Fruit fly (Drosophila melanogaster) whole organism, embryonic: ENCODE measurements around the gene CG9297.
A peak's percentile ranks its signal among the peaks of the same experiment; 100 is the strongest.

Experiments
- Antp ChIP-seq: fragments of 200-800 bp; sonication (Bioruptor generic); optimal IDR thresholded peaks from 3 replicates; lab custom pipeline; 2016; ENCODE audit warnings: missing biosample characterization, missing genetic modification characterization
- Atf3 ChIP-seq: fragments of 200-800 bp; sonication (Bioruptor generic); optimal IDR thresholded peaks from 3 replicates; lab custom pipeline; 2016; ENCODE audit warnings: missing biosample characterization, missing genetic modification characterization
- Atf6 ChIP-seq: fragments of 200-800 bp; sonication (Bioruptor generic); IDR thresholded peaks from 2 replicates; pipeline ENCODE4 v1.3.6; 2022; ENCODE audit warnings: missing biosample characterization, missing genetic modification characterization
- CG11695 ChIP-seq: fragments of 200-800 bp; sonication (Bioruptor generic); IDR thresholded peaks from 3 replicates; pipeline ENCODE4 v1.3.6; 2022; ENCODE audit warnings: missing biosample characterization, missing genetic modification characterization
- CG13123 ChIP-seq: fragments of 200-800 bp; sonication (Bioruptor generic); optimal IDR thresholded peaks from 2 replicates; lab custom pipeline; 2016; ENCODE audit warnings: missing biosample characterization, missing genetic modification characterization
- CG15514 ChIP-seq: fragments of 200-800 bp; sonication (Bioruptor generic); optimal IDR thresholded peaks from 3 replicates; lab custom pipeline; 2017; ENCODE audit warnings: missing biosample characterization, missing genetic modification characterization, mild to moderate bottlenecking, moderate library complexity, missing genetic modification reagents
- CG1603 ChIP-seq: fragments of 200-800 bp; sonication (Bioruptor generic); optimal IDR thresholded peaks from 2 replicates; lab custom pipeline; 2019; ENCODE audit warnings: missing biosample characterization, mild to moderate bottlenecking, missing genetic modification characterization, moderate library complexity
- CG18619 ChIP-seq: fragments of 200-800 bp; sonication (Bioruptor generic); optimal IDR thresholded peaks from 3 replicates; lab custom pipeline; 2017; ENCODE audit warnings: missing biosample characterization, mild to moderate bottlenecking, missing genetic modification characterization
- CG33557 ChIP-seq: fragments of 200-800 bp; sonication (Bioruptor generic); optimal IDR thresholded peaks from 2 replicates; lab custom pipeline; 2019; ENCODE audit warnings: missing biosample characterization, mild to moderate bottlenecking, missing genetic modification characterization, moderate library complexity
- CG7372 ChIP-seq: fragments of 200-800 bp; sonication (Bioruptor generic); IDR thresholded peaks from 2 replicates; pipeline ENCODE4 v1.3.6; 2022; ENCODE audit warnings: missing biosample characterization, missing genetic modification characterization
- CG7745 ChIP-seq: fragments of 200-800 bp; sonication (Bioruptor generic); optimal IDR thresholded peaks from 2 replicates; lab custom pipeline; 2018; ENCODE audit warnings: missing biosample characterization, mild to moderate bottlenecking, missing genetic modification characterization, moderate library complexity
- CHES-1-like ChIP-seq: fragments of 200-800 bp; sonication (Bioruptor generic); optimal IDR thresholded peaks from 2 replicates; lab custom pipeline; 2016; ENCODE audit warnings: missing biosample characterization, missing genetic modification characterization
- CkIIα-i1 ChIP-seq: fragments of 200-800 bp; sonication (Bioruptor generic); IDR thresholded peaks from 2 replicates; pipeline ENCODE4 v1.3.6; 2022; ENCODE audit warnings: missing biosample characterization, missing genetic modification characterization
- Doc2 ChIP-seq: fragments of 200-800 bp; sonication (Bioruptor generic); IDR thresholded peaks from 2 replicates; pipeline ENCODE4 v1.3.6; 2022; ENCODE audit warnings: missing biosample characterization, missing genetic modification characterization
- E2f2 ChIP-seq: fragments of 200-800 bp; sonication (Bioruptor generic); IDR thresholded peaks from 2 replicates; pipeline ENCODE4 v1.3.6; 2022; ENCODE audit warnings: missing biosample characterization, missing genetic modification characterization
- Ets97D ChIP-seq: fragments of 200-800 bp; sonication (Bioruptor generic); optimal IDR thresholded peaks from 3 replicates; lab custom pipeline; 2016; ENCODE audit warnings: missing biosample characterization, missing genetic modification characterization
- Fer2 ChIP-seq: fragments of 200-800 bp; sonication (Bioruptor generic); optimal IDR thresholded peaks from 2 replicates; lab custom pipeline; 2018; ENCODE audit warnings: missing biosample characterization, mild to moderate bottlenecking, missing genetic modification characterization, moderate library complexity
- HHEX ChIP-seq: fragments of 200-800 bp; sonication (Bioruptor generic); optimal IDR thresholded peaks from 3 replicates; lab custom pipeline; 2017; ENCODE audit warnings: missing biosample characterization, mild to moderate bottlenecking, missing genetic modification characterization, missing genetic modification reagents
- HmgZ ChIP-seq: fragments of 200-800 bp; sonication (Bioruptor generic); optimal IDR thresholded peaks from 2 replicates; lab custom pipeline; 2018; ENCODE audit warnings: missing biosample characterization, mild to moderate bottlenecking, missing genetic modification characterization
- Hr3 ChIP-seq: fragments of 200-800 bp; sonication (Bioruptor generic); optimal IDR thresholded peaks from 3 replicates; lab custom pipeline; 2016; ENCODE audit warnings: missing biosample characterization, missing genetic modification characterization
- Hsf ChIP-seq: fragments of 200-800 bp; sonication (Bioruptor generic); optimal IDR thresholded peaks from 3 replicates; lab custom pipeline; 2016; ENCODE audit warnings: missing biosample characterization, missing genetic modification characterization
- MBD-R2 ChIP-seq: fragments of 200-800 bp; sonication (Bioruptor generic); IDR thresholded peaks from 2 replicates; pipeline ENCODE4 v1.3.6; 2022; ENCODE audit warnings: missing biosample characterization, missing genetic modification characterization
- MESR4 ChIP-seq: fragments of 200-800 bp; sonication (Bioruptor generic); optimal IDR thresholded peaks from 2 replicates; lab custom pipeline; 2018; ENCODE audit warnings: missing biosample characterization, mild to moderate bottlenecking, missing genetic modification characterization, moderate library complexity
- Sin3A ChIP-seq: fragments of >200 bp; optimal IDR thresholded peaks from 2 replicates; lab custom pipeline; 2018
- Tbp ChIP-seq: fragments of >200 bp; optimal IDR thresholded peaks from 2 replicates; lab custom pipeline; 2018; ENCODE audit warnings: missing biosample characterization, missing genetic modification characterization
- Xrp1 ChIP-seq: fragments of 200-800 bp; sonication (Bioruptor generic); IDR thresholded peaks from 2 replicates; pipeline ENCODE4 v1.3.6; 2022; ENCODE audit warnings: missing biosample characterization, missing genetic modification characterization
- amos ChIP-seq: fragments of 200-800 bp; sonication (Bioruptor generic); IDR thresholded peaks from 2 replicates; pipeline ENCODE4 v1.3.6; 2022; ENCODE audit warnings: missing biosample characterization, missing genetic modification characterization; ENCODE audit not compliant: partially characterized antibody
- ap ChIP-seq: fragments of 200-800 bp; sonication (Bioruptor generic); IDR thresholded peaks from 2 replicates; pipeline ENCODE4 v1.3.6; 2022; ENCODE audit warnings: missing biosample characterization, missing genetic modification characterization
- az2 ChIP-seq: fragments of 200-800 bp; sonication (Bioruptor generic); optimal IDR thresholded peaks from 3 replicates; lab custom pipeline; 2016; ENCODE audit warnings: missing biosample characterization, missing genetic modification characterization
- caup ChIP-seq: fragments of 200-800 bp; sonication (Bioruptor generic); optimal IDR thresholded peaks from 3 replicates; lab custom pipeline; 2017; ENCODE audit warnings: missing biosample characterization, mild to moderate bottlenecking, missing genetic modification characterization, moderate library complexity; ENCODE audit not compliant: severe bottlenecking
- crol ChIP-seq: fragments of 200-800 bp; sonication (Bioruptor generic); IDR thresholded peaks from 2 replicates; pipeline ENCODE4 v1.3.6; 2022; ENCODE audit warnings: missing biosample characterization, missing genetic modification characterization
- cwo ChIP-seq: fragments of 200-800 bp; sonication (Bioruptor generic); optimal IDR thresholded peaks from 3 replicates; lab custom pipeline; 2017; ENCODE audit warnings: missing biosample characterization, missing genetic modification characterization, mild to moderate bottlenecking, moderate library complexity, missing genetic modification reagents
- disco-r ChIP-seq: fragments of 200-800 bp; sonication (Bioruptor generic); optimal IDR thresholded peaks from 2 replicates; lab custom pipeline; 2016; ENCODE audit warnings: missing biosample characterization, missing genetic modification characterization
- emc ChIP-seq: fragments of 200-800 bp; sonication (Bioruptor generic); optimal IDR thresholded peaks from 2 replicates; lab custom pipeline; 2016; ENCODE audit warnings: missing biosample characterization, missing genetic modification characterization
- en ChIP-seq: fragments of 200-800 bp; sonication (Bioruptor generic); optimal IDR thresholded peaks from 2 replicates; lab custom pipeline; 2016; ENCODE audit warnings: missing biosample characterization, missing genetic modification characterization
- esg ChIP-seq: fragments of 200-800 bp; sonication (Bioruptor generic); conservative IDR thresholded peaks from 2 replicates; pipeline ENCODE4 v1.3.6; 2022; ENCODE audit warnings: missing biosample characterization, missing genetic modification characterization
- gfzf ChIP-seq: fragments of 200-800 bp; sonication (Bioruptor generic); optimal IDR thresholded peaks from 2 replicates; lab custom pipeline; 2016; ENCODE audit warnings: missing biosample characterization, mild to moderate bottlenecking, missing genetic modification characterization, moderate library complexity
- gsb ChIP-seq: fragments of 200-800 bp; sonication (Bioruptor generic); IDR thresholded peaks from 2 replicates; pipeline ENCODE4 v1.3.6; 2022; ENCODE audit warnings: missing biosample characterization, missing genetic modification characterization
- ham ChIP-seq: fragments of 200-800 bp; sonication (Bioruptor generic); IDR thresholded peaks from 2 replicates; pipeline ENCODE4 v1.3.6; 2022; ENCODE audit warnings: missing biosample characterization, missing genetic modification characterization
- jing ChIP-seq: fragments of 200-800 bp; sonication (Bioruptor generic); optimal IDR thresholded peaks from 2 replicates; lab custom pipeline; 2018; ENCODE audit warnings: missing biosample characterization, mild to moderate bottlenecking, missing genetic modification characterization
- nmo ChIP-seq: fragments of 200-800 bp; sonication (Bioruptor generic); optimal IDR thresholded peaks from 2 replicates; lab custom pipeline; 2018; ENCODE audit warnings: missing biosample characterization, mild to moderate bottlenecking, missing genetic modification characterization, moderate library complexity
- odd ChIP-seq: fragments of 200-800 bp; sonication (Bioruptor generic); optimal IDR thresholded peaks from 2 replicates; lab custom pipeline; 2017; ENCODE audit warnings: missing biosample characterization, mild to moderate bottlenecking, missing genetic modification characterization
- pita ChIP-seq: fragments of 200-800 bp; sonication (Bioruptor generic); optimal IDR thresholded peaks from 2 replicates; lab custom pipeline; 2017; ENCODE audit warnings: missing biosample characterization, mild to moderate bottlenecking, missing genetic modification characterization
- prd ChIP-seq, 3 experiments: fragments of >200 bp in 2 of 3; fragments of 200-800 bp in 1 of 3; sonication (Bioruptor generic) in 1 of 3; optimal IDR thresholded peaks in 2 of 3; IDR thresholded peaks in 1 of 3; 2 replicates in 2 of 3; 3 replicates in 1 of 3; pipeline versions ENCODE4 v1.3.6 to Lab custom; 2017 to 2022; ENCODE audit warnings: missing biosample characterization in 1 of 3, missing genetic modification characterization in 1 of 3
- ranshi ChIP-seq: fragments of 200-800 bp; sonication (Bioruptor generic); IDR thresholded peaks from 2 replicates; pipeline ENCODE4 v1.3.6; 2022; ENCODE audit warnings: missing biosample characterization, missing genetic modification characterization
- rib ChIP-seq: fragments of 200-800 bp; sonication (Bioruptor generic); IDR thresholded peaks from 2 replicates; pipeline ENCODE4 v1.3.6; 2022; ENCODE audit warnings: missing biosample characterization, missing genetic modification characterization
- schlank ChIP-seq: fragments of 200-800 bp; sonication (Bioruptor generic); optimal IDR thresholded peaks from 2 replicates; lab custom pipeline; 2018; ENCODE audit warnings: missing biosample characterization, mild to moderate bottlenecking, missing genetic modification characterization
- stc ChIP-seq: fragments of 200-800 bp; sonication (Bioruptor generic); IDR thresholded peaks from 2 replicates; pipeline ENCODE4 v1.3.6; 2022; ENCODE audit warnings: missing biosample characterization, missing genetic modification characterization
- tin ChIP-seq: fragments of 200-800 bp; sonication (Bioruptor generic); optimal IDR thresholded peaks from 3 replicates; lab custom pipeline; 2016; ENCODE audit warnings: missing biosample characterization, missing genetic modification characterization
- z ChIP-seq: fragments of 200-800 bp; sonication (Bioruptor generic); IDR thresholded peaks from 3 replicates; pipeline ENCODE4 v1.3.6; 2022; ENCODE audit warnings: missing biosample characterization, missing genetic modification characterization
- zen ChIP-seq: fragments of 200-800 bp; sonication (Bioruptor generic); optimal IDR thresholded peaks from 3 replicates; lab custom pipeline; 2018; ENCODE audit warnings: missing biosample characterization, mild to moderate bottlenecking, missing genetic modification characterization, moderate library complexity

Gene CG9297

dm6 chr3R:13779241-13779683 is 8.0 kb downstream of the CG9297 start, which contains the start of the genes CG42375 and CG9288 (continued):
- TF ChIP-seq E2f2 (GFP tag; lab: Robert Waterston, UW), result peak; percentile 35; the same call in 1 of the 2 replicates
- no peak for TF ChIP-seq CG33557 (GFP tag; lab: Kevin White, UChicago)
- TF ChIP-seq jing (GFP tag; lab: Kevin White, UChicago), result no peak
- no peak for TF ChIP-seq odd (GFP tag; lab: Kevin White, UChicago)
- peak; percentile 82 for TF ChIP-seq Xrp1
- TF ChIP-seq az2 (GFP tag; lab: Kevin White, UChicago), result peak; percentile 19
- TF ChIP-seq Atf6 (GFP tag; lab: Robert Waterston, UW), result peak; percentile 36; the same call in 1 of the 2 replicates
- no peak for TF ChIP-seq CHES-1-like (GFP tag; lab: Kevin White, UChicago)
- TF ChIP-seq HHEX, result peak; percentile 72
- no peak for TF ChIP-seq CG7372
- TF ChIP-seq gfzf (GFP tag; lab: Kevin White, UChicago), result peak; percentile 6
- TF ChIP-seq Hr3 (GFP tag; lab: Kevin White, UChicago), result no peak
- TF ChIP-seq Antp, result no peak
- TF ChIP-seq esg (GFP tag; lab: Robert Waterston, UW), result no peak
- no peak for TF ChIP-seq CG18619 (GFP tag; lab: Kevin White, UChicago)
- TF ChIP-seq MESR4 (GFP tag; lab: Kevin White, UChicago), result peak; percentile 23
- peak; percentile 76 for TF ChIP-seq stc (GFP tag; lab: Robert Waterston, UW)
- TF ChIP-seq en (GFP tag; lab: Kevin White, UChicago), result peak; percentile 38
- peak; percentile 55 for TF ChIP-seq CG15514 (GFP tag; lab: Kevin White, UChicago)
- TF ChIP-seq CG13123, result no peak
- no peak for TF ChIP-seq amos (GFP tag; lab: Robert Waterston, UW)
- TF ChIP-seq emc (GFP tag; lab: Kevin White, UChicago), result peak; percentile 21
- peak; percentile 51; the same call in 1 of the 2 replicates for TF ChIP-seq MBD-R2 (GFP tag; lab: Robert Waterston, UW)
- no peak for TF ChIP-seq rib (GFP tag; lab: Robert Waterston, UW)
- TF ChIP-seq Hsf (GFP tag; lab: Kevin White, UChicago), result no peak
- no peak for TF ChIP-seq Ets97D (GFP tag; lab: Kevin White, UChicago)
- TF ChIP-seq nmo, result peak; percentile 33
- no peak for TF ChIP-seq CkIIα-i1 (GFP tag; lab: Robert Waterston, UW)
- peak; percentile 55 for TF ChIP-seq cwo
- TF ChIP-seq gsb, result no peak
- TF ChIP-seq pita (GFP tag; lab: Kevin White, UChicago), result no peak
- peak; percentile 79 for TF ChIP-seq tin (GFP tag; lab: Kevin White, UChicago)
- TF ChIP-seq ranshi (GFP tag; lab: Robert Waterston, UW), result peak; percentile 75
- TF ChIP-seq CG1603, result peak; percentile 58
- TF ChIP-seq zen, result peak; percentile 75
- TF ChIP-seq Sin3A (lab: Kevin White, UChicago), result no peak
- no peak for TF ChIP-seq Tbp (GFP tag; lab: Kevin White, UChicago)
- TF ChIP-seq crol (GFP tag; lab: Robert Waterston, UW), result no peak
- TF ChIP-seq CG11695 (GFP tag; lab: Robert Waterston, UW), result peak; percentile 56; the same call in 2 of the 3 replicates
- TF ChIP-seq prd (optimal IDR thresholded peaks at IDR 0.05; lab: Kevin White, UChicago), result no peak
- TF ChIP-seq prd (GFP tag; IDR thresholded peaks at IDR 0.05; lab: Robert Waterston, UW), result peak; percentile 76
- no peak for TF ChIP-seq HmgZ (tag; lab: Kevin White, UChicago)
- TF ChIP-seq Fer2 (tag; lab: Kevin White, UChicago), result peak; percentile 43
- TF ChIP-seq disco-r, result peak; percentile 20
- TF ChIP-seq ham (GFP tag; lab: Robert Waterston, UW), result no peak
- no peak for TF ChIP-seq CG7745 (tag; lab: Kevin White, UChicago)
- TF ChIP-seq caup, result peak; percentile 39
- no peak for TF ChIP-seq Atf3 (GFP tag; lab: Kevin White, UChicago)
- no peak for TF ChIP-seq ap (GFP tag; lab: Robert Waterston, UW)
- TF ChIP-seq z (GFP tag; lab: Robert Waterston, UW), result 0 out of 3 replicates have a peak, but pooled peaks have one; percentile 32
- TF ChIP-seq schlank (tag; lab: Kevin White, UChicago), result no peak
- TF ChIP-seq Doc2, result no peak
